Worm (Caenorhabditis elegans): ENCODE results near the gene nrde-1.

Gene nrde-1

ce11 chrIII:3706586-3706985 is 6.7 kb upstream of the nrde-1 start, which contains the start of gene dph-1:
Gene dph-1 (plus strand): TSS chrIII:3706886.
- TF ChIP-seq nhr-2 (tag; optimal IDR thresholded peaks at IDR 0.05) (no peak), M03D4.4 (tag; optimal IDR thresholded peaks at IDR 0.05) (no peak), elt-1 (tag; optimal IDR thresholded peaks at IDR 0.05; ENCODE audit: borderline replicate concordance, insufficient read depth) (no peak)

DNA sequence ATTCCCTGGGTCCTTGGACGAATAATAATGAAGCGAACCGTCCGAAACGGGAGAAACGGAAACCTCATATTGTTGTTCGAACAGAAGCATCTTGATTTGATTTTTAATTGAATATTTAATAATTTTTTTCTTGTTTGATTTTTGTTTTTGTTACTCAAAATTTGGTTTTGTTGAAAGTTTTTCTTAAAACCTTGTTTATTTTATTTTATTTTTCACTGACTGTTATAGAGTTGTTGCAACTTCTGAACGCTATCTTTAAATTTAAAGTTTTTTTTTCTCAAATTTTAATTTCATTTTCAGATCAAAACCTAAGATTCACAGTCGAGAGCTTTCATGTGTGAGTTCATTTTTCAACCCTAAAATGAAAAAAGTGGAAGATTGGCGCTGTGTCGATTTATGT is 4.2 kb upstream of the nrde-1 start, which contains the start of gene alkb-8:
Gene alkb-8, plus strand, starts transcription at position 301 of the 400 bp plus-strand sequence.
- TF ChIP-seq tbx-8 (GFP tag; optimal IDR thresholded peaks at IDR 0.05) = no peak
- no peak for TF ChIP-seq sem-2 (GFP tag; optimal IDR thresholded peaks at IDR 0.05)
- no peak for TF ChIP-seq nhr-2 (tag; optimal IDR thresholded peaks at IDR 0.05)
- no peak for TF ChIP-seq zip-8 (tag; optimal IDR thresholded peaks at IDR 0.05)
- TF ChIP-seq snpc-4 (tag; optimal IDR thresholded peaks at IDR 0.05) = no peak
- TF ChIP-seq elt-3 (tag; optimal IDR thresholded peaks at IDR 0.05) = no peak
- TF ChIP-seq nhr-28 (tag; optimal IDR thresholded peaks at IDR 0.05) = no peak
- TF ChIP-seq lsy-2 (tag; optimal IDR thresholded peaks at IDR 0.05) = no peak
- no peak for TF ChIP-seq mab-5 (tag; optimal IDR thresholded peaks at IDR 0.05)
- TF ChIP-seq cnd-1 (tag; optimal IDR thresholded peaks at IDR 0.05) = no peak

DNA sequence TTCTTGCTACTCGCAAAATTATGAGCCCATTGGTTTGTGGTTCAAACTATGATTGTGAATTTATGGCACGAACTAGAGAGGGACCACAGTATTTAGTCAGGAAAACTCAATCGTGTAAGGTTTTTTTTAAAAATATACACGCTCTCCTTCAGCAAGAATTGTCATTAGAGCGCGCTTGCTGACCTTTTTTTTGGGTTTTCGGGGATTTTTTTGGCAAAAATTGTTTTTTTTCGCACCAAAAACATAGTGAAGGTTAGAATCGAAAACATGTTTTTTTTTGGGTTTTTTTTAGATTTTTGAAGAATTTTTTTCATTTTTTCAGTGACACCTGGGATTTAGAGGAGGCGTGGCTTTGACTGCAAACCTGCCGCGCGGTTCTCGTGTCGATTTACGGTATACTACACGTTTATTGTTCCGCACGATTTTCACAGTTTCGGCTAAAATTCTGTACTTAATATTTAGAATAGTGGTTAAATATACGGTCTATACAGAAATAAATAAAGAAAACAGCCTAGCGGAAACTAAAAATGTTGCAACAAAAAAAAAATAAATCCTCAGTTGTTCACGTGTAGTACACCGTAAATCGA is 2.9 kb downstream of the nrde-1 start:
- TF ChIP-seq mab-5 (tag; optimal IDR thresholded peaks at IDR 0.05) (no peak), mep-1 (tag; optimal IDR thresholded peaks at IDR 0.05) (peak; percentile 30), nhr-2 (tag; optimal IDR thresholded peaks at IDR 0.05) (no peak)

- TF ChIP-seq lin-13 (tag; optimal IDR thresholded peaks at IDR 0.05) (no peak), unc-62 (GFP tag; optimal IDR thresholded peaks at IDR 0.05) (no peak), unc-39 (tag; optimal IDR thresholded peaks at IDR 0.05) (no peak), mls-2 (tag; optimal IDR thresholded peaks at IDR 0.05) (no peak), hlh-1 (tag; optimal IDR thresholded peaks at IDR 0.05) (no peak), snpc-4 (tag; optimal IDR thresholded peaks at IDR 0.05) (no peak), blmp-1 (tag; optimal IDR thresholded peaks at IDR 0.05) (no peak), ham-2 (GFP tag; optimal IDR thresholded peaks at IDR 0.05) (no peak), tbx-8 (GFP tag; optimal IDR thresholded peaks at IDR 0.05) (no peak), ces-1 (GFP tag; optimal IDR thresholded peaks at IDR 0.05) (peak; percentile 96), ceh-83 (GFP tag; optimal IDR thresholded peaks at IDR 0.05) (no peak), mab-5 (tag; optimal IDR thresholded peaks at IDR 0.05) (no peak), ztf-11 (tag; optimal IDR thresholded peaks at IDR 0.05) (no peak), mep-1 (tag; optimal IDR thresholded peaks at IDR 0.05) (peak; percentile 47), unc-120 (tag; optimal IDR thresholded peaks at IDR 0.05; ENCODE audit: poor library complexity, severe bottlenecking) (no peak), nhr-2 (tag; optimal IDR thresholded peaks at IDR 0.05) (no peak)
Observed at ce11 chrIII:3719564-3719963, 6.3 kb downstream of the nrde-1 start, which contains the start of gene C14B1.8. Gene C14B1.8 (minus strand): TSS chrIII:3719680.

ce11 chrIII:3723726-3724125 is 10.5 kb downstream of the nrde-1 start:
- TF ChIP-seq mls-2 (tag; optimal IDR thresholded peaks at IDR 0.05) = no peak

ce11 chrIII:3724880-3725279 is 11.6 kb downstream of the nrde-1 start, which contains the start of gene C14B1.12:
Gene C14B1.12 (minus strand): TSS chrIII:3724980.
- no peak for TF ChIP-seq elt-1 (tag; optimal IDR thresholded peaks at IDR 0.05; ENCODE audit: borderline replicate concordance, insufficient read depth)
- TF ChIP-seq sem-2 (GFP tag; optimal IDR thresholded peaks at IDR 0.05) = no peak
- TF ChIP-seq ceh-39 (tag; optimal IDR thresholded peaks at IDR 0.05) = no peak
- TF ChIP-seq pha-4 (tag; optimal IDR thresholded peaks at IDR 0.05) = no peak
- TF ChIP-seq sptf-1 (tag; optimal IDR thresholded peaks at IDR 0.05) = no peak
- no peak for TF ChIP-seq lin-32 (GFP tag; optimal IDR thresholded peaks at IDR 0.05)
- no peak for TF ChIP-seq unc-62 (GFP tag; optimal IDR thresholded peaks at IDR 0.05)
- TF ChIP-seq cnd-1 (tag; optimal IDR thresholded peaks at IDR 0.05) = no peak
- TF ChIP-seq nhr-76 (tag; optimal IDR thresholded peaks at IDR 0.05) = no peak
- no peak for TF ChIP-seq ceh-83 (GFP tag; optimal IDR thresholded peaks at IDR 0.05)
- TF ChIP-seq mls-2 (tag; optimal IDR thresholded peaks at IDR 0.05) = no peak
- no peak for TF ChIP-seq ces-1 (GFP tag; optimal IDR thresholded peaks at IDR 0.05)
- no peak for TF ChIP-seq unc-120 (tag; optimal IDR thresholded peaks at IDR 0.05; ENCODE audit: poor library complexity, severe bottlenecking)

Measured in whole organism, mixed stage, embryonic.